Worm (Caenorhabditis elegans) whole organism, late embryonic: ENCODE results near the gene ZK355.3.

ENCODE experiments used
- F13H6.1 ChIP-seq: sonication (generic microtip); optimal IDR thresholded peaks from 2 replicates; lab custom pipeline; 2016; ENCODE audit warnings: missing genetic modification characterization, missing compliant biosample characterization
- K09A11.1 ChIP-seq: sonication (generic microtip); optimal IDR thresholded peaks from 2 replicates; lab custom pipeline; 2017; ENCODE audit warnings: antibody characterized with exemption, mild to moderate bottlenecking, missing genetic modification characterization, missing compliant biosample characterization; ENCODE audit not compliant: insufficient read depth
- T23F11.4 ChIP-seq: fragments of 200-800 bp; sonication (Bioruptor generic); optimal IDR thresholded peaks from 2 replicates; lab custom pipeline; 2018; ENCODE audit warnings: mild to moderate bottlenecking, missing genetic modification characterization, missing compliant biosample characterization
- Y22D7AL.16 ChIP-seq: sonication (generic microtip); optimal IDR thresholded peaks from 2 replicates; lab custom pipeline; 2016; ENCODE audit warnings: missing genetic modification characterization, missing compliant biosample characterization
- ahr-1 ChIP-seq: sonication (generic microtip); optimal IDR thresholded peaks from 2 replicates; lab custom pipeline; 2016; ENCODE audit warnings: missing genetic modification characterization, missing compliant biosample characterization
- ceh-2 ChIP-seq: sonication (generic microtip); optimal IDR thresholded peaks from 2 replicates; lab custom pipeline; 2016; ENCODE audit warnings: missing genotype, missing genetic modification characterization, missing compliant biosample characterization
- ceh-22 ChIP-seq: sonication (generic microtip); optimal IDR thresholded peaks from 2 replicates; lab custom pipeline; 2017; ENCODE audit warnings: missing biosample characterization, missing genetic modification characterization
- ceh-24 ChIP-seq: sonication (generic microtip); optimal IDR thresholded peaks from 2 replicates; lab custom pipeline; 2016; ENCODE audit warnings: mild to moderate bottlenecking, missing genetic modification characterization, missing compliant biosample characterization
- ceh-30 ChIP-seq: fragments of 150-350 bp; optimal IDR thresholded peaks from 2 replicates; lab custom pipeline; 2014; ENCODE audit warnings: missing biosample characterization, missing genetic modification characterization
- ceh-9 ChIP-seq: sonication (generic microtip); optimal IDR thresholded peaks from 2 replicates; lab custom pipeline; 2016; ENCODE audit warnings: mild to moderate bottlenecking, missing genetic modification characterization, inconsistent platforms, missing compliant biosample characterization
- che-1 ChIP-seq: sonication (generic microtip); optimal IDR thresholded peaks from 2 replicates; lab custom pipeline; 2016; ENCODE audit warnings: mild to moderate bottlenecking, missing genetic modification characterization, missing compliant biosample characterization
- elt-2 ChIP-seq: sonication (generic microtip); optimal IDR thresholded peaks from 2 replicates; lab custom pipeline; 2016; ENCODE audit warnings: missing genetic modification reagents, missing genetic modification characterization, missing compliant biosample characterization
- elt-4 ChIP-seq: sonication (generic microtip); optimal IDR thresholded peaks from 2 replicates; lab custom pipeline; 2016; ENCODE audit warnings: missing genetic modification characterization, missing compliant biosample characterization
- ets-4 ChIP-seq: sonication (generic microtip); optimal IDR thresholded peaks from 2 replicates; lab custom pipeline; 2016; ENCODE audit warnings: missing genetic modification characterization, missing compliant biosample characterization
- fax-1 ChIP-seq: sonication (generic microtip); optimal IDR thresholded peaks from 2 replicates; lab custom pipeline; 2016; ENCODE audit warnings: missing genotype, missing genetic modification characterization, missing compliant biosample characterization
- fkh-10 ChIP-seq: fragments of 150-350 bp; optimal IDR thresholded peaks from 2 replicates; lab custom pipeline; 2014; ENCODE audit warnings: missing biosample characterization, missing genetic modification reagents, missing genetic modification characterization
- gmeb-2 ChIP-seq: sonication (generic microtip); optimal IDR thresholded peaks from 2 replicates; lab custom pipeline; 2016; ENCODE audit warnings: missing genetic modification characterization, inconsistent platforms, missing compliant biosample characterization
- lim-6 ChIP-seq: sonication (generic microtip); optimal IDR thresholded peaks from 2 replicates; lab custom pipeline; 2016; ENCODE audit warnings: missing genetic modification characterization, missing compliant biosample characterization
- lin-11 ChIP-seq: fragments of 200-800 bp; sonication (Bioruptor generic); optimal IDR thresholded peaks from 2 replicates; lab custom pipeline; 2018; ENCODE audit warnings: mild to moderate bottlenecking, missing genetic modification characterization, missing compliant biosample characterization
- nfya-1 ChIP-seq: sonication (generic microtip); optimal IDR thresholded peaks from 2 replicates; lab custom pipeline; 2017; ENCODE audit warnings: missing genetic modification characterization, mild to moderate bottlenecking, missing compliant biosample characterization, antibody characterized with exemption, moderate library complexity
- nhr-232 ChIP-seq: sonication (generic microtip); optimal IDR thresholded peaks from 2 replicates; lab custom pipeline; 2016; ENCODE audit warnings: missing genetic modification characterization, missing compliant biosample characterization
- npax-4 ChIP-seq: sonication (generic microtip); optimal IDR thresholded peaks from 2 replicates; lab custom pipeline; 2016; ENCODE audit warnings: missing genetic modification characterization, missing compliant biosample characterization
- odd-2 ChIP-seq: sonication (generic microtip); optimal IDR thresholded peaks from 2 replicates; lab custom pipeline; 2017; ENCODE audit warnings: antibody characterized with exemption, mild to moderate bottlenecking, missing genetic modification characterization, missing compliant biosample characterization
- pag-3 ChIP-seq: sonication (generic microtip); optimal IDR thresholded peaks from 2 replicates; lab custom pipeline; 2016; ENCODE audit warnings: missing compliant biosample characterization, missing genetic modification characterization, borderline replicate concordance
- pat-9 ChIP-seq: fragments of 200-800 bp; sonication (Bioruptor generic); optimal IDR thresholded peaks from 2 replicates; lab custom pipeline; 2018; ENCODE audit warnings: mild to moderate bottlenecking, missing genetic modification characterization, moderate library complexity, missing compliant biosample characterization
- pax-1 ChIP-seq: fragments of 150-350 bp; optimal IDR thresholded peaks from 2 replicates; lab custom pipeline; 2014; ENCODE audit warnings: missing biosample characterization, missing genetic modification characterization
- pha-2 ChIP-seq: sonication (generic microtip); optimal IDR thresholded peaks from 2 replicates; lab custom pipeline; 2017; ENCODE audit warnings: mild to moderate bottlenecking, missing genetic modification characterization, missing compliant biosample characterization
- pha-4 ChIP-seq: fragments of 150-350 bp; optimal IDR thresholded peaks from 2 replicates; lab custom pipeline; 2018; ENCODE audit warnings: missing biosample characterization, missing genetic modification reagents, missing genetic modification characterization
- ref-2 ChIP-seq: sonication (generic microtip); optimal IDR thresholded peaks from 2 replicates; lab custom pipeline; 2016; ENCODE audit warnings: missing genetic modification characterization, missing compliant biosample characterization
- rnt-1 ChIP-seq: sonication (generic microtip); optimal IDR thresholded peaks from 2 replicates; lab custom pipeline; 2016; ENCODE audit warnings: missing genetic modification characterization, missing compliant biosample characterization
- sox-2 ChIP-seq: fragments of 200-800 bp; sonication (Bioruptor generic); IDR thresholded peaks from 2 replicates; pipeline ENCODE4 v1.3.6; 2022; ENCODE audit warnings: missing genetic modification reagents, missing genetic modification characterization, missing compliant biosample characterization
- tbx-7 ChIP-seq: sonication (generic microtip); optimal IDR thresholded peaks from 2 replicates; lab custom pipeline; 2016; ENCODE audit warnings: missing genotype, missing genetic modification characterization, missing compliant biosample characterization
- unc-42 ChIP-seq: sonication (generic microtip); optimal IDR thresholded peaks from 2 replicates; lab custom pipeline; 2016; ENCODE audit warnings: missing genotype, missing genetic modification characterization, missing compliant biosample characterization
- unc-55 ChIP-seq: sonication (generic microtip); optimal IDR thresholded peaks from 2 replicates; lab custom pipeline; 2017; ENCODE audit warnings: missing biosample characterization, missing genetic modification reagents, missing genetic modification characterization
- unc-86 ChIP-seq: sonication (generic microtip); optimal IDR thresholded peaks from 2 replicates; lab custom pipeline; 2016; ENCODE audit warnings: missing genetic modification characterization, missing compliant biosample characterization

ZK355.3 gene

DNA sequence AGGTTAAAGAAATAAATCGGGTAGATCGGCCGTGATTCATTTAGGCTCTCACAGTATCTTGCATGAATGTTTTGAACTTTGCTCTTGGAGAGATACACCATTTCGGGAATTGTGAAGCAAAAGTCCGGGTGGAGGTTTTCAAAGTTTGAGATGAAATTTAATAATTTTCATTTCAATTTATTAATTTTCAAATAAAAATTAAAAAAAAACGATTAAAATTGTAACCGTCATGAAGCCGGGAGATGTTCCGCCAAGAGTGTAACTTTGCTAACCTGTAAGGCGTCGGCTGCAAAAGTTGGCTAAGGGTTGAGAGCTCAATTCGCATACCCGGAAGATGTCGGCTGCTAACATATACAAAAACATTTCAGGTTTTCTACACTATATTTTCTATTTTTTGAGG, 6.9 kb upstream of the ZK355.3 start, which contains the start of gene irld-67:
Gene irld-67, minus strand, starts transcription at position 101 of the 400 bp plus-strand sequence.
- no peak for TF ChIP-seq rnt-1 (tag; lab: Kevin White, UChicago)
- no peak for TF ChIP-seq ahr-1
- no peak for TF ChIP-seq elt-4 (tag; lab: Kevin White, UChicago)
- no peak for TF ChIP-seq tbx-7 (tag; lab: Kevin White, UChicago)
- TF ChIP-seq ceh-9, result no peak
- no peak for TF ChIP-seq unc-55 (GFP tag; lab: Kevin White, UChicago)
- TF ChIP-seq K09A11.1 (tag; lab: Kevin White, UChicago), result no peak
- TF ChIP-seq elt-2 (tag; lab: Kevin White, UChicago), result no peak
- no peak for TF ChIP-seq odd-2 (tag; lab: Kevin White, UChicago)
- no peak for TF ChIP-seq pax-1 (tag; lab: Kevin White, UChicago)

DNA sequence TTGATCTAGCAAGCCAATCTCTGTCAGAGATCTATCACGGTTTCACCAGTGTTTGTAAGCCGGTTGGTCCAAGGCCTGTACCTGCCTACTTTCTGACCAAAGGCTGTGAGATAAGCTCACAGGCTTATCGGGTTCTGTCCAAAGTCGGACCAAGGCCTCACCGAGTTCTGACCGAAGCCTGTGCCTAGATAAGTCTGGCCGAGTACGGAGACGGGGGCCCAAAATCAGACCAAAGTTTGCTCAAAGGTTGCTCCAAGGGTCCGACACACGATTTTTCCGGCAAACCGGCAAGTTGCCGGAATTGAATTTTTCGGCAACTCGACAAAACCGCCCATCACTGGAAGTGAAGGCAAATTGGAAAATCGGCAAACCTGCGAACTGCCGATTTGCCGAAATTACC, 4.1 kb upstream of the ZK355.3 start:
- TF ChIP-seq T23F11.4 (GFP tag; lab: Kevin White, UChicago) (no peak), lin-11 (tag; lab: Kevin White, UChicago) (no peak), Y22D7AL.16 (tag; lab: Kevin White, UChicago) (no peak), unc-42 (tag; lab: Kevin White, UChicago) (no peak)

- TF ChIP-seq nhr-232 (tag; lab: Kevin White, UChicago) (no peak), unc-86 (tag; lab: Kevin White, UChicago) (no peak), ets-4 (no peak), pag-3 (tag; lab: Kevin White, UChicago) (no peak), pat-9 (tag; lab: Kevin White, UChicago) (no peak), gmeb-2 (tag; lab: Kevin White, UChicago) (no peak), sox-2 (GFP tag; lab: Robert Waterston, UW) (no peak), nfya-1 (tag; lab: Kevin White, UChicago) (no peak), tbx-7 (tag; lab: Kevin White, UChicago) (no peak), elt-4 (tag; lab: Kevin White, UChicago) (no peak), ceh-2 (tag; lab: Kevin White, UChicago) (no peak), T23F11.4 (GFP tag; lab: Kevin White, UChicago) (no peak), elt-2 (tag; lab: Kevin White, UChicago) (no peak), unc-42 (tag; lab: Kevin White, UChicago) (no peak)
Observed at ce11 chrII:2930499-2930898, 3.1 kb upstream of the ZK355.3 start, which contains the start of the genes irld-64 and irld-63. TSS of gene irld-64 (minus strand) at chrII:2930599. TSS of gene irld-63 (plus strand) at chrII:2930728.

DNA sequence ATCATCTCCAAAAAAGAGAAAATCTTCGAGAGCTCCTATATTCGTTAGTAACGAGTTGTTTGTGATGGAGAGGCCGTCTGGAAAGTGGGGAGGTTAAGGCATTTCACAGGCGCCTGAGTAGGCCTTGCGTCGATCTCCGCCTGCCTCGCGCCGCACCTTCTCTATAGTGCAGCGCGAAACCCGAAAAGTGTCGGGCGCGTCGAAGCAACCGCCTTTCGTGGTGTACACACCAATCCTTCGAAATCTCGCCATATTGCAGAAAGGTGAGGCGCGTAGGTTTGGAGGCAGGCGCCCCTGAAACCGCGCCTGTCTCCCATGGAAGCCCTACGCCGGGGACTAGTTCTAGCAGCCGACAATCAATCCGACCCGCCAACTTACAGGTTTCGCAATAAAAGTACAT, 2.4 kb upstream of the ZK355.3 start:
- TF ChIP-seq pha-2 (no peak), che-1 (no peak), F13H6.1 (tag; lab: Kevin White, UChicago) (no peak), ceh-30 (tag; lab: Kevin White, UChicago) (no peak), ref-2 (no peak), fkh-10 (GFP tag; lab: Kevin White, UChicago) (no peak), ceh-22 (tag; lab: Kevin White, UChicago) (no peak), ceh-24 (no peak), rnt-1 (tag; lab: Kevin White, UChicago) (no peak)

DNA sequence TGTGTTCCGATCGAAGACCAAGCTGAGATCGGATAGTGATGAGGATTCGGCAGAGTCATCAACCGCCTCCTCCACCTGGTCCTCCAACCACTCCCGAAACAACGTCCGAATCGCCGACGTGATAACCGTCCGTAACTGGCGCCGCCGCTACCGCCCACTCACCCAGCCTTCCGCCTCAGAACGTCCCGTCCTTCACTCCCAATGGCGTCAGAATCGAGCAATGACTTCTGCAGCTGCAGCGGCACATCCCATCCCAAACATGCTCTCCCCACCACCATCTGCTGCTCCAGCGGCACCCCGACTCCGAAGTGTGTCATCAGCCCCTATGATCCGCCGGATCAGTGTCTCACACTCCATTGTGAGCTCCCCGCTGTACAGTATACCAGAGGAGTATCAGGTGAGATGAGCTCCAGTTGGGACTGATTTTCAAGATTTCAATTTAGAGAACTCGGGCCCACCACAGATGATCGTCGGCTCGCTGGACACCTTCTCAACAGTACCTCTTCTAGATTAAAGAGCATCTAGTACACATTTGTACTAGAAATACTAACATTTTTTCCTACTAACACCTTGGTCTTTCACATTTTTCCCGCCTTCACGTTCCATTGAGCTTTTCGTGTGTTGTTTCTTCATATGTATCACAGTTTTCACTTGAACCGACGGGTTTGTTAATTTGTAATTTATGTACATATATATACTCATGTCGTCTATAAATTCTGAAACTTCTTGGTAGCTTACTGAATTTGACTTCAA, 1.5 kb downstream of the ZK355.3 start:
- TF ChIP-seq ceh-24 (no peak), ceh-2 (tag; lab: Kevin White, UChicago) (no peak), T23F11.4 (GFP tag; lab: Kevin White, UChicago) (no peak), fax-1 (tag; lab: Kevin White, UChicago) (no peak), lim-6 (no peak), npax-4 (tag; lab: Kevin White, UChicago) (no peak), unc-86 (tag; lab: Kevin White, UChicago) (no peak), lin-11 (tag; lab: Kevin White, UChicago) (no peak), pha-4 (tag; lab: Kevin White, UChicago) (no peak), gmeb-2 (tag; lab: Kevin White, UChicago) (no peak), elt-2 (tag; lab: Kevin White, UChicago) (no peak)
- TF ChIP-seq, all 69 proteins: peak for 0
